Fruit fly (Drosophila melanogaster) whole organism, adult: Measurements from ENCODE around the gene CG31493.

ENCODE experiments used
- CG11617 ChIP-seq: fragments of 200-800 bp; sonication (Bioruptor generic); optimal IDR thresholded peaks from 2 replicates; lab custom pipeline; 2017; ENCODE audit warnings: mild to moderate bottlenecking, missing biosample characterization, missing genetic modification reagents, missing genetic modification characterization
- CG12768 ChIP-seq: fragments of 200-800 bp; sonication (Bioruptor generic); optimal IDR thresholded peaks from 2 replicates; lab custom pipeline; 2017; ENCODE audit warnings: missing biosample characterization, missing genetic modification characterization, mild to moderate bottlenecking, moderate library complexity, missing genetic modification reagents
- CG14711 ChIP-seq: fragments of 200-800 bp; sonication (Bioruptor generic); optimal IDR thresholded peaks from 2 replicates; lab custom pipeline; 2018; ENCODE audit warnings: missing biosample characterization, mild to moderate bottlenecking, missing genetic modification characterization, moderate library complexity
- CG1620 ChIP-seq: fragments of 200-800 bp; sonication (Bioruptor generic); optimal IDR thresholded peaks from 2 replicates; lab custom pipeline; 2016; ENCODE audit warnings: missing biosample characterization, missing genetic modification characterization
- CG33017 ChIP-seq: fragments of 200-800 bp; sonication (Bioruptor generic); optimal IDR thresholded peaks from 2 replicates; lab custom pipeline; 2018; ENCODE audit warnings: missing biosample characterization, mild to moderate bottlenecking, missing genetic modification characterization, moderate library complexity
- CG5204 ChIP-seq: fragments of 200-800 bp; sonication (Bioruptor generic); optimal IDR thresholded peaks from 2 replicates; lab custom pipeline; 2016; ENCODE audit warnings: missing biosample characterization, missing genetic modification characterization
- CG7045 ChIP-seq: fragments of 200-800 bp; sonication (Bioruptor generic); optimal IDR thresholded peaks from 2 replicates; lab custom pipeline; 2017; ENCODE audit warnings: missing biosample characterization, mild to moderate bottlenecking, missing genetic modification characterization
- CG7101 ChIP-seq: fragments of 200-800 bp; sonication (Bioruptor generic); optimal IDR thresholded peaks from 2 replicates; lab custom pipeline; 2018; ENCODE audit warnings: missing biosample characterization, mild to moderate bottlenecking, missing genetic modification characterization, moderate library complexity
- Clk ChIP-seq: fragments of 200-800 bp; sonication (Bioruptor generic); optimal IDR thresholded peaks from 2 replicates; lab custom pipeline; 2017; ENCODE audit warnings: missing biosample characterization, missing genetic modification characterization
- Crg-1 ChIP-seq: fragments of 200-800 bp; sonication (Bioruptor generic); optimal IDR thresholded peaks from 2 replicates; lab custom pipeline; 2016; ENCODE audit warnings: missing biosample characterization, missing genetic modification characterization
- Hr96 ChIP-seq: fragments of 200-800 bp; sonication (Bioruptor generic); optimal IDR thresholded peaks from 2 replicates; lab custom pipeline; 2016; ENCODE audit warnings: missing biosample characterization, missing genetic modification characterization
- Mnt ChIP-seq: fragments of 200-800 bp; sonication (Bioruptor generic); optimal IDR thresholded peaks from 2 replicates; lab custom pipeline; 2016; ENCODE audit warnings: missing biosample characterization, mild to moderate bottlenecking, missing genetic modification characterization
- bab1 ChIP-seq: fragments of 200-800 bp; sonication (Bioruptor generic); optimal IDR thresholded peaks from 3 replicates; lab custom pipeline; 2019; ENCODE audit warnings: missing biosample characterization, mild to moderate bottlenecking, missing genetic modification characterization, moderate library complexity
- cic ChIP-seq: fragments of 200-800 bp; sonication (Bioruptor generic); optimal IDR thresholded peaks from 2 replicates; lab custom pipeline; 2017; ENCODE audit warnings: missing biosample characterization, mild to moderate bottlenecking, missing genetic modification characterization, moderate library complexity
- cnc ChIP-seq, 2 experiments: fragments of >200 bp; optimal IDR thresholded peaks; 2 replicates each; lab custom pipeline; 2017
- kay ChIP-seq: fragments of 200-800 bp; sonication (Bioruptor generic); peaks from one replicate; lab custom pipeline; 2016; ENCODE audit warnings: missing biosample characterization, missing genetic modification characterization, borderline replicate concordance
- ovo ChIP-seq: fragments of 200-800 bp; sonication (Bioruptor generic); optimal IDR thresholded peaks from 2 replicates; lab custom pipeline; 2016; ENCODE audit warnings: missing biosample characterization, missing genetic modification characterization
- pad ChIP-seq: fragments of 200-800 bp; sonication (Bioruptor generic); optimal IDR thresholded peaks from 3 replicates; lab custom pipeline; 2017; ENCODE audit warnings: missing biosample characterization, missing genetic modification characterization, mild to moderate bottlenecking, moderate library complexity, missing genetic modification reagents
- tj ChIP-seq: fragments of 200-800 bp; sonication (Bioruptor generic); optimal IDR thresholded peaks from 3 replicates; lab custom pipeline; 2017; ENCODE audit warnings: missing biosample characterization, mild to moderate bottlenecking, missing genetic modification characterization, moderate library complexity
- toe ChIP-seq: fragments of 200-800 bp; sonication (Bioruptor generic); optimal IDR thresholded peaks from 2 replicates; lab custom pipeline; 2016; ENCODE audit warnings: missing biosample characterization, missing genetic modification characterization

The CG31493 gene

dm6 chr3R:7172978-7173377, 41.6 kb downstream of the CG31493 start:
- no peak for TF ChIP-seq toe (GFP tag; lab: Kevin White, UChicago)
- TF ChIP-seq cnc (optimal IDR thresholded peaks at IDR 0.05; lab: Kevin White, UChicago) = no peak
- no peak for TF ChIP-seq bab1
- no peak for TF ChIP-seq CG11617 (GFP tag; lab: Kevin White, UChicago)
- TF ChIP-seq Clk = no peak
- TF ChIP-seq Hr96 (GFP tag; lab: Kevin White, UChicago) = no peak
- no peak for TF ChIP-seq Crg-1
- no peak for TF ChIP-seq CG14711 (tag; lab: Kevin White, UChicago)
- no peak for TF ChIP-seq CG5204
- no peak for TF ChIP-seq CG1620
- no peak for TF ChIP-seq CG7101
- TF ChIP-seq tj (GFP tag; lab: Kevin White, UChicago) = no peak
- no peak for TF ChIP-seq ovo (GFP tag; lab: Kevin White, UChicago)
- TF ChIP-seq pad = no peak
- no peak for TF ChIP-seq cic (GFP tag; lab: Kevin White, UChicago)
- no peak for TF ChIP-seq CG33017 (tag; lab: Kevin White, UChicago)
- no peak for TF ChIP-seq kay (GFP tag; lab: Kevin White, UChicago)
- TF ChIP-seq CG12768 (GFP tag; lab: Kevin White, UChicago) = no peak
- no peak for TF ChIP-seq CG7045
- TF ChIP-seq Mnt (GFP tag; lab: Kevin White, UChicago) = no peak

dm6 chr3R:7174755-7175154, 43.4 kb downstream of the CG31493 start:
- no peak for TF ChIP-seq CG1620
- no peak for TF ChIP-seq pad
- no peak for TF ChIP-seq CG7045
- TF ChIP-seq kay (GFP tag; lab: Kevin White, UChicago) = no peak
- TF ChIP-seq CG33017 (tag; lab: Kevin White, UChicago) = no peak
- no peak for TF ChIP-seq tj (GFP tag; lab: Kevin White, UChicago)
- no peak for TF ChIP-seq toe (GFP tag; lab: Kevin White, UChicago)
- TF ChIP-seq CG14711 (tag; lab: Kevin White, UChicago) = no peak
- TF ChIP-seq bab1 = no peak
- no peak for TF ChIP-seq CG7101
- no peak for TF ChIP-seq CG5204
- no peak for TF ChIP-seq Clk
- TF ChIP-seq Mnt (GFP tag; lab: Kevin White, UChicago) = no peak
- TF ChIP-seq cic (GFP tag; lab: Kevin White, UChicago) = no peak
- TF ChIP-seq cnc (optimal IDR thresholded peaks at IDR 0.05; lab: Kevin White, UChicago) = no peak
- TF ChIP-seq Hr96 (GFP tag; lab: Kevin White, UChicago) = no peak
- no peak for TF ChIP-seq CG12768 (GFP tag; lab: Kevin White, UChicago)
- TF ChIP-seq ovo (GFP tag; lab: Kevin White, UChicago) = no peak
